Worm (Caenorhabditis elegans): Measurements from ENCODE around the gene F26G1.15.

DNA sequence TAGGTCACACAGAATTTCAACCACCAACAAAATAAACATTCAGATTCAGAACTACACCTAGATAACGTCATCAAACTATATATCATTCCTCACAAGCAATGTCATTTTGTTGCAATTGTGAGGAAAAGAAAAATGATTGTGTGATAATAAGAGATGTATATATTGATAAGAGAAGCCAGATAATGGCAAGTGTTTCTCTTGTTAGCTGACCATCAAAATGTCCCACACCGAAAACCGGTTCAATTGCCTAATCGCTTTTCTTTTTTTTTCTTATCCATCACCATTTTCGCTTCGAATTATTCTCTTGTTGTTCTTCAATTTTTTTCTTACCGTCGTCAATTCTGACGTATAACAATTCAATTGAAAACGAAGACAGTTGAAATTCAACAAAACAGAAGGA lies 17.7 kb upstream of the F26G1.15 start:
- no peak for TF ChIP-seq dmd-4 (tag; optimal IDR thresholded peaks at IDR 0.05)
- no peak for TF ChIP-seq lin-39 (tag; optimal IDR thresholded peaks at IDR 0.05)
- no peak for TF ChIP-seq mdl-1 (tag; optimal IDR thresholded peaks at IDR 0.05)
- no peak for TF ChIP-seq R02D3.7 (tag; optimal IDR thresholded peaks at IDR 0.05)
- TF ChIP-seq nhr-77 (tag; optimal IDR thresholded peaks at IDR 0.05): no peak

Measured in whole organism, L2 larva.